Worm (Caenorhabditis elegans) whole organism, late embryonic: ENCODE results near the gene sri-48.

Source experiments
- K09A11.1 ChIP-seq: sonication (generic microtip); optimal IDR thresholded peaks from 2 replicates; lab custom pipeline; 2017; ENCODE audit warnings: antibody characterized with exemption, mild to moderate bottlenecking, missing genetic modification characterization, missing compliant biosample characterization; ENCODE audit not compliant: insufficient read depth
- T23F11.4 ChIP-seq: fragments of 200-800 bp; sonication (Bioruptor generic); optimal IDR thresholded peaks from 2 replicates; lab custom pipeline; 2018; ENCODE audit warnings: mild to moderate bottlenecking, missing genetic modification characterization, missing compliant biosample characterization
- Y22D7AL.16 ChIP-seq: sonication (generic microtip); optimal IDR thresholded peaks from 2 replicates; lab custom pipeline; 2016; ENCODE audit warnings: missing genetic modification characterization, missing compliant biosample characterization
- ahr-1 ChIP-seq: sonication (generic microtip); optimal IDR thresholded peaks from 2 replicates; lab custom pipeline; 2016; ENCODE audit warnings: missing genetic modification characterization, missing compliant biosample characterization
- ama-1 ChIP-seq: fragments of 150-350 bp; optimal IDR thresholded peaks from 2 replicates; lab custom pipeline; 2014
- ceh-14 ChIP-seq: sonication (generic microtip); optimal IDR thresholded peaks from 2 replicates; lab custom pipeline; 2016; ENCODE audit warnings: missing genotype, missing genetic modification characterization, missing compliant biosample characterization
- ceh-22 ChIP-seq: sonication (generic microtip); optimal IDR thresholded peaks from 2 replicates; lab custom pipeline; 2017; ENCODE audit warnings: missing biosample characterization, missing genetic modification characterization
- ceh-24 ChIP-seq: sonication (generic microtip); optimal IDR thresholded peaks from 2 replicates; lab custom pipeline; 2016; ENCODE audit warnings: mild to moderate bottlenecking, missing genetic modification characterization, missing compliant biosample characterization
- ceh-30 ChIP-seq: fragments of 150-350 bp; optimal IDR thresholded peaks from 2 replicates; lab custom pipeline; 2014; ENCODE audit warnings: missing biosample characterization, missing genetic modification characterization
- ceh-48 ChIP-seq: sonication (generic microtip); optimal IDR thresholded peaks from 2 replicates; lab custom pipeline; 2016; ENCODE audit warnings: missing genetic modification characterization, inconsistent platforms, missing compliant biosample characterization
- ceh-6 ChIP-seq: fragments of 200-800 bp; sonication (Bioruptor generic); optimal IDR thresholded peaks from 2 replicates; lab custom pipeline; 2018; ENCODE audit warnings: mild to moderate bottlenecking, missing genetic modification characterization, missing compliant biosample characterization
- ceh-9 ChIP-seq: sonication (generic microtip); optimal IDR thresholded peaks from 2 replicates; lab custom pipeline; 2016; ENCODE audit warnings: mild to moderate bottlenecking, missing genetic modification characterization, inconsistent platforms, missing compliant biosample characterization
- che-1 ChIP-seq: sonication (generic microtip); optimal IDR thresholded peaks from 2 replicates; lab custom pipeline; 2016; ENCODE audit warnings: mild to moderate bottlenecking, missing genetic modification characterization, missing compliant biosample characterization
- dve-1 ChIP-seq: sonication (generic microtip); optimal IDR thresholded peaks from 2 replicates; lab custom pipeline; 2017; ENCODE audit warnings: antibody characterized with exemption, mild to moderate bottlenecking, missing genetic modification characterization, missing compliant biosample characterization
- elt-2 ChIP-seq: sonication (generic microtip); optimal IDR thresholded peaks from 2 replicates; lab custom pipeline; 2016; ENCODE audit warnings: missing genetic modification reagents, missing genetic modification characterization, missing compliant biosample characterization
- elt-4 ChIP-seq: sonication (generic microtip); optimal IDR thresholded peaks from 2 replicates; lab custom pipeline; 2016; ENCODE audit warnings: missing genetic modification characterization, missing compliant biosample characterization
- fkh-6 ChIP-seq: sonication (generic microtip); optimal IDR thresholded peaks from 2 replicates; lab custom pipeline; 2016; ENCODE audit warnings: missing genetic modification characterization, missing compliant biosample characterization
- gmeb-2 ChIP-seq: sonication (generic microtip); optimal IDR thresholded peaks from 2 replicates; lab custom pipeline; 2016; ENCODE audit warnings: missing genetic modification characterization, inconsistent platforms, missing compliant biosample characterization
- hlh-13 ChIP-seq: fragments of 200-800 bp; sonication (Bioruptor generic); optimal IDR thresholded peaks from 2 replicates; lab custom pipeline; 2018; ENCODE audit warnings: mild to moderate bottlenecking, missing genetic modification characterization, missing compliant biosample characterization
- hlh-30 ChIP-seq: sonication (generic microtip); optimal IDR thresholded peaks from 2 replicates; lab custom pipeline; 2017; ENCODE audit warnings: antibody characterized with exemption, missing genetic modification characterization, missing compliant biosample characterization; ENCODE audit not compliant: insufficient read depth
- hlh-6 ChIP-seq: sonication (generic microtip); optimal IDR thresholded peaks from 2 replicates; lab custom pipeline; 2016; ENCODE audit warnings: missing genotype, missing genetic modification characterization, missing compliant biosample characterization
- lin-11 ChIP-seq: fragments of 200-800 bp; sonication (Bioruptor generic); optimal IDR thresholded peaks from 2 replicates; lab custom pipeline; 2018; ENCODE audit warnings: mild to moderate bottlenecking, missing genetic modification characterization, missing compliant biosample characterization
- nfya-1 ChIP-seq: sonication (generic microtip); optimal IDR thresholded peaks from 2 replicates; lab custom pipeline; 2017; ENCODE audit warnings: missing genetic modification characterization, mild to moderate bottlenecking, missing compliant biosample characterization, antibody characterized with exemption, moderate library complexity
- nhr-11 ChIP-seq: fragments of 150-350 bp; optimal IDR thresholded peaks from 2 replicates; lab custom pipeline; 2014; ENCODE audit warnings: missing biosample characterization, missing genetic modification characterization
- npax-4 ChIP-seq: sonication (generic microtip); optimal IDR thresholded peaks from 2 replicates; lab custom pipeline; 2016; ENCODE audit warnings: missing genetic modification characterization, missing compliant biosample characterization
- pag-3 ChIP-seq: sonication (generic microtip); optimal IDR thresholded peaks from 2 replicates; lab custom pipeline; 2016; ENCODE audit warnings: missing compliant biosample characterization, missing genetic modification characterization, borderline replicate concordance
- pat-9 ChIP-seq: fragments of 200-800 bp; sonication (Bioruptor generic); optimal IDR thresholded peaks from 2 replicates; lab custom pipeline; 2018; ENCODE audit warnings: mild to moderate bottlenecking, missing genetic modification characterization, moderate library complexity, missing compliant biosample characterization
- pax-1 ChIP-seq: fragments of 150-350 bp; optimal IDR thresholded peaks from 2 replicates; lab custom pipeline; 2014; ENCODE audit warnings: missing biosample characterization, missing genetic modification characterization
- pha-4 ChIP-seq: fragments of 150-350 bp; optimal IDR thresholded peaks from 2 replicates; lab custom pipeline; 2018; ENCODE audit warnings: missing biosample characterization, missing genetic modification reagents, missing genetic modification characterization
- pros-1 ChIP-seq: fragments of 150-350 bp; optimal IDR thresholded peaks from 2 replicates; lab custom pipeline; 2014; ENCODE audit warnings: missing biosample characterization, missing genetic modification reagents, missing genetic modification characterization
- ref-2 ChIP-seq: sonication (generic microtip); optimal IDR thresholded peaks from 2 replicates; lab custom pipeline; 2016; ENCODE audit warnings: missing genetic modification characterization, missing compliant biosample characterization
- sox-4 ChIP-seq: sonication (generic microtip); optimal IDR thresholded peaks from 2 replicates; lab custom pipeline; 2017; ENCODE audit warnings: mild to moderate bottlenecking, missing genetic modification characterization, inconsistent platforms, missing compliant biosample characterization
- tbx-2 ChIP-seq: sonication (generic microtip); optimal IDR thresholded peaks from 2 replicates; lab custom pipeline; 2016; ENCODE audit warnings: missing genetic modification characterization, missing compliant biosample characterization
- tbx-7 ChIP-seq: sonication (generic microtip); optimal IDR thresholded peaks from 2 replicates; lab custom pipeline; 2016; ENCODE audit warnings: missing genotype, missing genetic modification characterization, missing compliant biosample characterization
- ttx-3 ChIP-seq: sonication (generic microtip); optimal IDR thresholded peaks from 2 replicates; lab custom pipeline; 2016; ENCODE audit warnings: missing genetic modification reagents, missing genetic modification characterization, missing compliant biosample characterization
- unc-86 ChIP-seq: sonication (generic microtip); optimal IDR thresholded peaks from 2 replicates; lab custom pipeline; 2016; ENCODE audit warnings: missing genetic modification characterization, missing compliant biosample characterization
- zip-5 ChIP-seq: sonication (generic microtip); optimal IDR thresholded peaks from 2 replicates; lab custom pipeline; 2016; ENCODE audit warnings: missing genetic modification characterization, missing compliant biosample characterization

The sri-48 gene

ce11 chrII:3203415-3203814 lies 2.3 kb upstream of the sri-48 start, which contains the start of gene sri-50:
Gene sri-50 (plus strand): TSS chrII:3203715.
- no peak for TF ChIP-seq ceh-6 (GFP tag; lab: Kevin White, UChicago)
- TF ChIP-seq ceh-9, result no peak
- no peak for TF ChIP-seq T23F11.4 (GFP tag; lab: Kevin White, UChicago)
- no peak for TF ChIP-seq ref-2 (tag; lab: Kevin White, UChicago)
- TF ChIP-seq ceh-14 (tag; lab: Kevin White, UChicago), result no peak
- TF ChIP-seq elt-2, result no peak
- no peak for TF ChIP-seq pros-1 (tag; lab: Kevin White, UChicago)
- TF ChIP-seq sox-4 (tag; lab: Kevin White, UChicago), result no peak
- no peak for TF ChIP-seq unc-86 (tag; lab: Kevin White, UChicago)
- no peak for TF ChIP-seq ahr-1 (tag; lab: Kevin White, UChicago)

DNA sequence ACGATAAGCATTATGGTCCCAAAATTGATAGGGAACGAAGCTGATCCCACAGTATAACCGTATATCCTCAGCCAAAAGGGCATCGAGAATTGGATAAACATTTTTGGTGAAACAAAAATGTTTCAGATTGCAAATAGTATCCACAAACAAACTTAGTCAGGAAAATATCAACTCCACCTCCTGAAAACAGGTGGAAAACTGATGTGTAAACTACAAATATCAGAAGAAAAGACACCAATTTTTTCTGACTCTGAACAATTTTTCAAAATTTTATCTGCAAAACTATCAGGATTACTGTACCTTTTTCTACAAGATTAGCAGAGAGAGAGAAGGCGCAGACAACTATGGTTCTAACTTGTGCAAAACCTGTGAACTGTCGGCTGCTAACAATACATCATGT lies 1.4 kb upstream of the sri-48 start, which contains the start of gene sri-53:
sri-53 (minus strand) TSS at position 101 of the 400 bp plus-strand sequence.
- TF ChIP-seq lin-11 (tag; lab: Kevin White, UChicago), result no peak
- TF ChIP-seq tbx-7 (tag; lab: Kevin White, UChicago), result no peak
- TF ChIP-seq gmeb-2 (tag; lab: Kevin White, UChicago), result no peak
- TF ChIP-seq ceh-30 (tag; lab: Kevin White, UChicago), result no peak
- no peak for TF ChIP-seq hlh-30 (tag; lab: Kevin White, UChicago)
- no peak for TF ChIP-seq K09A11.1 (tag; lab: Kevin White, UChicago)
- TF ChIP-seq che-1 (tag; lab: Kevin White, UChicago), result no peak
- no peak for TF ChIP-seq ref-2 (tag; lab: Kevin White, UChicago)
- no peak for TF ChIP-seq ceh-9
- TF ChIP-seq ama-1 (lab: Kevin White, UChicago), result no peak
- TF ChIP-seq fkh-6 (tag; lab: Kevin White, UChicago), result no peak
- TF ChIP-seq tbx-2 (tag; lab: Kevin White, UChicago), result no peak
- no peak for TF ChIP-seq dve-1 (tag; lab: Kevin White, UChicago)

DNA sequence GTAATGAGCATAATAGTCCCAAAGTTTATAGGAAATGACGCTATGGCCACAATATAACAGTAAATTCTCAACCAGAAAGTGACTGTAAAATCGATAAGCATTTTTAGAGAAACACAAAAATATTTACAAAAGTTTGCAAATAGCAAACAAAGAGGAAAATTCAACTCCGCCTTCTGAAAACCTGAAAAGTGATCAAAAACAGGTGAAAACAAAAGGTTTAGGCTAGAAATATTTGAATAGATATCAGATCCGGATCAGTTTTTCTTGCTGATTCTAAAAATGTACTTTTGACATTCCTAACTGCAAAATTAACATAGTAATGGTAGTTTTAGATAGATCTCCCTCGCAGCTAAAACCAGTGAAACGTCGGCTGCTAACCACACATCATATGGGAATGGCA lies 2.1 kb downstream of the sri-48 start, which contains the start of gene sri-51:
sri-51 (minus strand) TSS at position 101 of the 400 bp plus-strand sequence.
- TF ChIP-seq pag-3 (tag; lab: Kevin White, UChicago) (no peak), hlh-6 (tag; lab: Kevin White, UChicago) (no peak), hlh-13 (GFP tag; lab: Kevin White, UChicago) (no peak), ceh-30 (tag; lab: Kevin White, UChicago) (no peak), ahr-1 (tag; lab: Kevin White, UChicago) (no peak), Y22D7AL.16 (tag; lab: Kevin White, UChicago) (no peak), ceh-22 (tag; lab: Kevin White, UChicago) (no peak)
- TF ChIP-seq, all 69 proteins: peak for 0

ce11 chrII:3196966-3197365 lies 4.2 kb downstream of the sri-48 start, which contains the start of gene gcy-15:
Gene gcy-15 (minus strand): TSS chrII:3197066.
- TF ChIP-seq nfya-1 (tag; lab: Kevin White, UChicago), result no peak
- TF ChIP-seq ttx-3 (tag; lab: Kevin White, UChicago), result no peak
- TF ChIP-seq unc-86 (tag; lab: Kevin White, UChicago), result no peak
- TF ChIP-seq ama-1 (lab: Kevin White, UChicago), result no peak
- no peak for TF ChIP-seq gmeb-2 (tag; lab: Kevin White, UChicago)
- TF ChIP-seq tbx-7 (tag; lab: Kevin White, UChicago), result no peak
- no peak for TF ChIP-seq pax-1 (tag; lab: Kevin White, UChicago)
- no peak for TF ChIP-seq pag-3 (tag; lab: Kevin White, UChicago)
- no peak for TF ChIP-seq elt-4 (tag; lab: Kevin White, UChicago)
- TF ChIP-seq zip-5 (tag; lab: Kevin White, UChicago), result no peak
- no peak for TF ChIP-seq ceh-48
- TF ChIP-seq npax-4, result no peak
- TF ChIP-seq T23F11.4 (GFP tag; lab: Kevin White, UChicago), result no peak
- no peak for TF ChIP-seq nhr-11 (tag; lab: Kevin White, UChicago)
- TF ChIP-seq ref-2 (tag; lab: Kevin White, UChicago), result no peak
- TF ChIP-seq ceh-24 (tag; lab: Kevin White, UChicago), result no peak
- TF ChIP-seq pat-9, result no peak
- TF ChIP-seq pha-4 (tag; lab: Kevin White, UChicago), result no peak
- TF ChIP-seq ceh-30 (tag; lab: Kevin White, UChicago), result no peak
- no peak for TF ChIP-seq hlh-13 (GFP tag; lab: Kevin White, UChicago)
